Worm (Caenorhabditis elegans): ENCODE measurements around the gene C29F5.1.

C29F5.1 gene

DNA sequence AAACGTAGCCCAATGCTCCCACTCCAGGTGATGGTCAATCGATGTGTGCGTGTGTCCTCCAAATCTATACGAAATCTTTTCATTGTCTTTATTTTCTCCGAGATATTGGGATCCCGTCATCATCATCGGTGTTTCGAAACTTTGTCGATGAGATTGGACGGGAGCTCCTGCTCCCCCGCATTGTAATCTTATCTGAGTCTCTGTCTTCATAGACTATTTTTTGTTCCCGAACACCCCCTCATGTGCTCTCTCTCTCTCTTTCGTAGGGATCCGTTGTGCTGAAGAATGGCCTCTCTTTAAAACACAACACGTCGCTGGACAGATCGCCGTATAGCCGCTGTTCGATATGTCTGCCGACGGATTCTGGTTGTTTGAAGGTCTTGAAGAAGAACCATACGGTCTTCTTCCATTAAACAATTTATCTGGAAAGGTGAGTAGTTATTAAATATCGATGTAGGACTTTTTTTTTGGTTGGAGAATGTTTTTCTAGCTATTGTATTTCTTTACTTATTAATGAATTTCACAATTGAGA lies at the start of gene C29F5.1:
Gene C29F5.1, plus strand, starts transcription at position 317 of the 532 bp plus-strand sequence.
- TF ChIP-seq unc-62 (GFP tag; optimal IDR thresholded peaks at IDR 0.05) = no peak

DNA sequence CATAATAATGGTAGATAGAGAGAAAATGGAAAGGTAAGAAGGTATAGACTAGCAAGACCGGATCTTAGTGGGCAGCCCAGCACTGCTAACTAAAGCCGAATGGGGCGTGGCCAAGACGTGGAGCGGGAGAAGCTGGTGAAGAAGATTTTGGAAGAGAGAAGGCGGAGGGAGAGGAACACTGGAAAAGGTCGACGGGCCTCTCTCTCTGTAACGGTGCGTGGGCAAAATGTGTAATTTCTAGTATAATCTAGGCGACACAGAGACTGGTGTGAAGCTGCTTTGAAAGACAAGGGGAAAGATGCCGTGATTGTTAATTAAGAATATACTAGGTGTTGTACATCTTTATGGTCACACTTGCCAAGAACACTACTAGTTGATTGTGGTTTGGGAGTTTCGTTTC lies 47.3 kb upstream of the C29F5.1 start, which contains the start of gene F13H8.5:
Gene F13H8.5, minus strand, starts transcription at position 101 of the 400 bp plus-strand sequence.
- no peak for TF ChIP-seq unc-62 (GFP tag; optimal IDR thresholded peaks at IDR 0.05)

DNA sequence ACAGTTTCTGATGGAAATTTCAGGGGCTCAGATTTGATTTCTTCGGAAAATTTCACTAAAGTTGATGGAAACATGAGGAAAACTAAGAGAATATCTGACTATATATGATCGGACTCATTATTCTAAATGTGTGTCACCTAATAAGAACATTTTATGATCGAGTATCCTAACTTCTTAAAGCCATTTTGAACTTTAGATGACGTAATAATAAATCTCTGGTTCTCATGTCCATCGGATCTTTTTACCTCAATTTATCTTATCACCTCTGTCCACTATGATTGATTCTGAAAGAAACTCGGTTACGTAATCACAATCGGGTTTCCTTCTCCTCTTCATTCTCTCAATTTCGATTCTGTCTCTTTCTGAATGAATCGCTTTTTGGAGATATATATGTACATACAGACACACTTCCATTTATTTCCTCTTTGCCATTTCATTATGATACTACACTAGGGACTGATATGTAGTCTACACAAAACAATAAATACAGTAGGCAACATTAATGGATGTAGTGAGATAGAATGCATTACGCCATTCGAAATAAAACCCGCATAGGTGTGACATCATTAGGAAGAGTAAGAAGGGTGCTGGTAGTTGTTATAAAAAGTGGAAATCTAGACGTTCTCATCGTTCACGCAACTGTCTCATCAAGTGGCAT lies 46.0 kb upstream of the C29F5.1 start:
- TF ChIP-seq unc-62 (GFP tag; optimal IDR thresholded peaks at IDR 0.05) = no peak

DNA sequence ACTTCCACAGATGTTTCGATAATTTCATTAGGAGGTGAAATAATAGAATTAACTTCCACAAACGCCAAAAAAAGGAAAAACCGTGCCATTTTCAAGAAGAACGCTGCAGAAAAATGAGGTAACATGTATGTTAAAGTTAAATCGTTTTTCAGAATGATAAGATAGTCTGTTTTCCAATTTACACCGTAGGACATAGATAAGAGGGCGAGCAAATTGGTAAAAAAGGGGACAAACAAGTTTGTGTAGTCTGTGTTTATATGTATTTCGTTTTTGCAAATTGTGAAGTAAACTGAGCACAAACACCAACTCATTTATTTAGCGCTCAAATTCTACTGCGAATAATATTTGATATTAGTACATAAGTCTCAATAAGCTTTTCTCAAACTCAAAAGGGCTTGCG lies 43.5 kb upstream of the C29F5.1 start, which contains the start of gene F13H8.11:
Gene F13H8.11, minus strand, starts transcription at position 155 of the 400 bp plus-strand sequence.
- no peak for TF ChIP-seq unc-62 (GFP tag; optimal IDR thresholded peaks at IDR 0.05)

DNA sequence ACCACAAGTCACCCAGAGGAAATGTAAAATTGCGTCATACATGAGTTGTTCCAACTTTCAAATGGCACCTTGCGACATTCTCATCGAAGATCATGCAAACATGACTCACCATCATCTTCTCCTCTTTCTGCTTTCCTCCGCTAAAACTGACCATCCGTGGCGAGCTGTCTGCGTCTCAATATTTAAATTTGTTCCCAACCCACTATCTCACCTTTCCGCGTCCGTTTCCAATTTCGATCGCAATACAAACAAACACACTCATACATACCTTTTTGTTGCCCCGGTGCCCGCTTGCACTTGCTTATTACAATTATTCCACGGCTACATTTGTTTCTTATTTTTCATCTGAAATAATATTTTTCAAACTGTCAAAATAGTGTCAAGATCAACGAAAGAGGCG lies 42.6 kb upstream of the C29F5.1 start, which contains the start of gene nmgp-1:
Gene nmgp-1, plus strand, starts transcription at position 174 of the 400 bp plus-strand sequence.
- TF ChIP-seq unc-62 (GFP tag; optimal IDR thresholded peaks at IDR 0.05) = no peak

DNA sequence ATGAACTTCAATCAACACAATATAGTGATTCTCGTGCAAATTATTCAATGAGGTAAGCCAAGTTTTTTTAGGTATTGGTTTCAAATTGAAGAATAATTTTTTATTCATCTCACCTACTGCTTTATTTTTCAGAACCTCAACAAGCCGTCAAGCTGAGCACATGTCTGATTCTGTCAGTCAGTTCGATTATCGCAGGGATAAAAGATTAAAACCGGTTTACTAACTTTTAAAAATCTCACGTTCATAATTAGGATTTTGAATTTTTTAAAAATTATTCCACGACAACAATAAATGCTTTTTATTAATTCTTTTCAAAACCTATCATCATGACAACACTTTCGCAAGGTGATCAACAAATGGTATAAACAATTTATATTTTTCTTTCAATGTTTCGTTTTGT lies 41.1 kb upstream of the C29F5.1 start, which contains the start of gene F13H8.12:
Gene F13H8.12, plus strand, starts transcription at position 301 of the 400 bp plus-strand sequence.
- TF ChIP-seq unc-62 (GFP tag; optimal IDR thresholded peaks at IDR 0.05) = no peak

DNA sequence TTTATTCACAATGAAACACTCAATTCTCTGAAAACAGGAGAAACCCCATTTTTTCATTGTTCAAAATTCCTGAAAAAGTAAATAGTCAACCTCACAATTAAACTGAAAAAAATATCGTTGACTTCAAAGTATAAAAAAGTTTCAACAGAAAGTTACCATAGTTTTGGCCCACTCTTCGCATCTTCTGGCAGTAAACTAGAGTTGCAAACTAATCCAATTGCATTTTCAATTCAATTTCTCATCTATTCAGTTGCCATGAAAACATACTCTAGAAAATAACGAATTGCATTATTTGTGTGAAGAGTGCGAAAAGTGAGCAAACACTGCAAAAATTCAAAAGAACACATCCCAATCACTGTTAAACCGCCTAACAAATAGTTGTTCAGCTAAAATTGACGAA lies 39.6 kb upstream of the C29F5.1 start, which contains the start of gene F13H8.3:
Gene F13H8.3, plus strand, starts transcription at position 301 of the 400 bp plus-strand sequence.
- no peak for TF ChIP-seq unc-62 (GFP tag; optimal IDR thresholded peaks at IDR 0.05)

DNA sequence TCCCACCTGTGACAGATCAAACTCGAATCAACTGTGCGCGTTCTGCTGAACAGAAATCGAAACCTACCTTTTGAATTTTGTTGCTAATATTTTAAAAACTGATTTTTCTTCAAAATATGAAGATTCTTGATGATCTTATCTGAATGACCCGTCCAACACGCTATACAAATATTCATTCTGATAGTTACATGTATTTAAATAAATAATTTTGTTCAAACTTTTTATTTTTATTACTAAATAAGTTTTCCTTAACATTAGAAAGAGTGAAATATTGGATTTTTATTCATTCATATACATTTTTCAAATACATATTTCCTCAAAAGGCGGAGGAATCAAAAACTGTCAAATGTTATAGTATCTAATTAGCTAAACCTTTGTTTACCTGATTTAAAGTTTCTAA lies 35.3 kb upstream of the C29F5.1 start, which contains the start of gene F13H8.8:
Gene F13H8.8, minus strand, starts transcription at position 101 of the 400 bp plus-strand sequence.
- TF ChIP-seq unc-62 (GFP tag; optimal IDR thresholded peaks at IDR 0.05) = no peak

DNA sequence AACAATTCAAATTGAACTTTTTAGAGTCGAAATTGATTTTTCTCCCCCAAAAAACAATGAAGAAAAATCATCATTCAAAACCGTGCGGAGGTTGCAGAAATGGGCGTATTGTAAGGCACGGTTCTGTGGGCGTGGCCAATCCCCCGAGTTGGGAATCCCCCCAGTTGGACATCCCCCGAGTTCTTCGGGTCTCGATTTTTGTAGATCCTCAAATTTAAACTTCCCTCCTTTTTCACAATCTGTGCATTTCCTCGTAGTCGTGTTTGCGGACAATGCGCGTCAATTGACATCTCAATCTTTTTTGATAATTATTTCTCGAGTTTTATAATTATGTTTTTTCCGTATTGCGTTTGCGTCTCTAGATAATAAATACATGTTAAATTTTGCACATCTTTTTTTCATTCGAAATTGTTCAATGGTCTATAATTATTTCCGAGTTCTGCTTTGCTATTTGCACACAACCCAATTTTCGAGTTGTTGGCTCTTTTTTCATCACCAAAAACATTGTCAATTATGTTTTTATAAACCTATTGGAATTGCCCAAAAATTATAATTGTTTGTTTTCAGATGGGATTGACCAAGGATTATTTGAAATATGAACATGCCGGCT lies 33.4 kb upstream of the C29F5.1 start, which contains the start of gene F13H8.2:
Gene F13H8.2, plus strand, starts transcription at position 560 of the 610 bp plus-strand sequence.
- TF ChIP-seq unc-62 (GFP tag; optimal IDR thresholded peaks at IDR 0.05) = no peak

DNA sequence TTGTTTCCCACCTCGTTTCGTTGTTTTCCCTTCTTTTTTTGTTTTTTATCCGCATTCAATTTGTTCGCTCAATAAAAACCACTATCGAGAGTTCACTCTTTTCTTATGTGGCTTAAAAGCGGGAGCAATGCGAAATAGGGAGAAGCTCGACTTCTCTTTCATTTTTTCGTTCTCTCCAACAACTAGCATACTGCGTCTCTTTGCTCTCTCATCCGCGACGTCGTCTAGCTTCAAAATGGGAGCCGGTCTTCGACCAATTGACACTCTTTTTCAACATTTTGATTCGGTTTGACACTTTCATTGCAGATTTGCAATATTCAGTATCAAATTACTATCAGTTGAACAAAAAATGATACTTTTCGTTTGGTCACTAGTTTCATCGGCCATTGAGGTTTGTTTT lies 29.4 kb upstream of the C29F5.1 start, which contains the start of gene bpl-1:
Gene bpl-1, plus strand, starts transcription at position 301 of the 400 bp plus-strand sequence.
- TF ChIP-seq unc-62 (GFP tag; optimal IDR thresholded peaks at IDR 0.05) = no peak

DNA sequence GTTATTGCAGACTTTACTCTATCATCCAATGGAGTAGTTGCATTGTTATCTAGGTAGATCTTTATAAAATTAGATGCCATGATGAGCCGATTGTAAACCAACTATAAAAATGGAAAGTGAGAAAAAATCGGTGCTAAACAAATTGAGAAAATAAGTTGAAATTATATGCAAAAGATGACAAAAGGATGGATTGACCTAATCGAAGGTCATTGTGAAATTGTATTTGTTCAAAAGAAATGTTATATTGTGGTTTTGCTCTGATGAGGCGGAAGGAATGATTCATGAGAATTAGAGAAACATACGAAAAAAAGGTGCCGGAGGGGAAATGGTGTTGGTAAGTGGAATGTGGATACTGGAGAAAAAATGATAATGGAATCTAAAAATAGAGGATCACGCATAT lies 22.3 kb upstream of the C29F5.1 start, which contains the start of gene scly-1:
Gene scly-1, minus strand, starts transcription at position 101 of the 400 bp plus-strand sequence.
- TF ChIP-seq unc-62 (GFP tag; optimal IDR thresholded peaks at IDR 0.05) = no peak

DNA sequence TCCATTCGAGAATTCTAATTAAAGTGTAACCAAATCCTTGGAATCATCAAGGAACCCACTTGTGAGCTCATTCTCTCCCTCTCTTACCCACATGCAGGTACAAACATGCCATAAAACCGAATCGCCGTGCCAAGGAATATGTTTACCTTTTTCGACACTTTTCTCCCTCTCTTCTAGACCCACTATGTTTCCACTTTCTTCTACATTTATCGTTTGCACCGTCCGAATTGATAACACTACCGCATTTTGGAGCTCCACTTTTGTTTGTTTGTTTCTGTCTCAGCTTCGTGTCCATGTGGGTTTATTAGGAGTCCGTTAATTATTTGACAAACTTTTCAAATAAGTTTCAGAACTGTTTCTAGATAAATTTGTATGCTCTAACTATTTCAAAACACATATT lies 21.4 kb upstream of the C29F5.1 start:
- no peak for TF ChIP-seq unc-62 (GFP tag; optimal IDR thresholded peaks at IDR 0.05)

DNA sequence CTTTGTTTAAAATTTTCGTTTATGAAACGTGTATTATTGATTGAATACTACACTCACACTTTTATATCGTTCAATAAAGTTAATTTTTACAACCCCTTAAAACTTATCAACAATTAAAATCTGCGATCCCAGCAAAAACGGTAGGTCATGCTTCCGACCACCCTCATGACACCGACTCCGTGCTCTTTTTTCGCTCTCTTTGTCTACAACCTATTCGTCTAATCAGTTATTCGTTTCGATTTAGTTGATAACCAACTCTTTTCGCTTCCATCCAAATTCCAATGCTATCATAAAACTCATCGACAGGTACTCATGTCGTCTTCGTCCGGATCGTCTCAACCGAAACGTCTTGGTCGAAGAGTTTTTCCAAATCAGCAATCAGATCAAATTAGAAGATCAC lies 20.3 kb upstream of the C29F5.1 start, which contains the start of gene F13H8.1:
Gene F13H8.1, plus strand, starts transcription at position 311 of the 400 bp plus-strand sequence.
- no peak for TF ChIP-seq unc-62 (GFP tag; optimal IDR thresholded peaks at IDR 0.05)

DNA sequence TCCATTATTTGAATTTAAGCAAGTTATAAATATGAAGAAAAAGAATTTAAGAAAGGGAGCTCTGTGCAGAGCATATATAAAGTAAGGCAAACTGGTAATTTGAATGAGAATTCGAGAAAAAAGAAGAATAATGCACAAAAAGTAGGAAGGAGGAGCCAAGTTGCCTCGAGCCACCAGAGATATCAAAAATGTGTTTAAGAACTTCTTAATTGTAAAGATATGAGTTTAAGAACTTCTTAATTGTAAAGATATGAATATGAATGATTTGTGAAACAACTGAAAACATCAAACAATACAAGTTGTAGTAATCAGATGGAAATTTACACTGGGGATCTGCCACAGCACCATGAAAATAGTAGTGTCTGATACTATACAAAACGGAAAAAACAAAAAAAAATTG lies 16.5 kb upstream of the C29F5.1 start, which contains the start of gene F13H8.6:
Gene F13H8.6, minus strand, starts transcription at position 101 of the 400 bp plus-strand sequence.
- no peak for TF ChIP-seq unc-62 (GFP tag; optimal IDR thresholded peaks at IDR 0.05)

DNA sequence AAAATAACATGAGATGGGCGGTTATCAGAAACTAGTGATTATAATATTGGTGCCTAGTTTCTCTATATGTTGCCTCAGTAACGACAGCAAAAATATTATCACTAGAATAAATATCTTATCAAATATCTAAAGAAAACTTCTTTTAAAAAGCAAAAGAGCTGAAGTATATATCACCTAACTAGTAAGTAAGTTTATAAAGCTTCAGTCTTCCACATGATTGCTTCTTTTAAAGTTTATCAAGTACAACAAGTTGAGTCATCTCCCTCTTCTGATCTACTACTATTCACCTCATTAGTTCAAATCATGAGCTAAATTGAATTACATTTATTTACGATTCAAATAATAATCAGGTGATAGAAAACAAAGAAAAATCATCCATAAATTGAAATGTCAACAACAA lies 15.2 kb upstream of the C29F5.1 start:
- TF ChIP-seq unc-62 (GFP tag; optimal IDR thresholded peaks at IDR 0.05) = no peak

DNA sequence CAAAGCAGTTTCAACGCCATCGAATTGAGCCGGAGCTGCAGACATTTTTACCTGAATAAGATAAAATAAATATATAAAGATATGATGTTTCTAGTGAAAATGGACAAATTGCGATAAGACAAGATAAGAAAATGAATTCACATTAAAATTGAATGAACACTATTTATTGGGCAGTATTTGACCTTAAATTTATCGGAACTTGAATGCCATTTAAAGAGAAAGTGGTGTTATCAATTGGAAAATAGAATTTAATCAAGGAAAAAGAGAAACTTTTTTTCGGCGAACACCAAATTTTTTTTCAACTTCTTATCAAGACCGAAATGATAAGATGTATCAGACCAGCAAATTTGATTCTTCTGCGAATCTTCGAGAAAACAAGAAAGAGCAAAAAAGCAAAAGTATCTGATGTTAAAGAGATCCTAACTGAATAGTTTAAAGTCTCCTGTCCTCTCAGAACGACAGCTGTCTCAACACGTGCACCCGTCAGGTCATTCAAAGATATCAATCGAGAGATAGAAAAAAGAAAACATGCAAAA lies 13.2 kb upstream of the C29F5.1 start, which contains the start of gene upb-1:
Gene upb-1, minus strand, starts transcription at position 51 of the 536 bp plus-strand sequence.
- no peak for TF ChIP-seq unc-62 (GFP tag; optimal IDR thresholded peaks at IDR 0.05)

Measured in whole organism, dauer.